Fruit fly (Drosophila melanogaster): ENCODE measurements around the gene CG33654.

dm6 chr3R:9548769-9549168 lies 34.3 kb downstream of the CG33654 start:
- TF ChIP-seq CTCF (optimal IDR thresholded peaks at IDR 0.05): no peak
- TF ChIP-seq CG8478 (optimal IDR thresholded peaks at IDR 0.05): no peak

Data from S2 (cell line).